Worm (Caenorhabditis elegans): ENCODE measurements around the gene gldi-7.

gldi-7 gene

DNA sequence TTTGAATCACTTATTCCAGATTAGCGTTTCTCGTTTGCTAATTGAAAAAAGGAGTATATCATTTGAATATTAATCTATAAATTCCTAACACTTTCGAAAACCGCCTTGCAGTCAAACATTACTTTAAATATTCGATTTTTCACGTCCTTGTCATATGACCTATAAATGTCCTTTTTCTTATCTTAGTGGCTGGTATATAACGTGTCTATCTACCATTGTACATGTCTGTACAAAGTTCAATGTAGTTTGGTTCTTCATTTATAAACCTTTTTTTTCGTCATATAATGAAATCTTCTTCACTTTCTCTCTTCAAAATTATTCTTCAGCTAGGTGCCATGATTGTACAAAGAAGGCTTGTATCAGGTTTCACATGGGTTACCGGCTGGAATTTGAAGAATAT is 45.4 kb downstream of the gldi-7 start, which contains the start of gene gbh-2 (continued):
- TF ChIP-seq egl-43 (GFP tag; IDR thresholded peaks at IDR 0.05): no peak
- peak; percentile 94 for TF ChIP-seq ztf-7 (tag; optimal IDR thresholded peaks at IDR 0.05)
- TF ChIP-seq daf-8 (GFP tag; IDR thresholded peaks at IDR 0.05): no peak
- peak; percentile 92 for TF ChIP-seq dve-1 (tag; optimal IDR thresholded peaks at IDR 0.05; ENCODE audit: insufficient read depth)
- TF ChIP-seq nhr-28 (tag; optimal IDR thresholded peaks at IDR 0.05): peak; percentile 98
- no peak for TF ChIP-seq lim-7 (GFP tag; IDR thresholded peaks at IDR 0.05)
- TF ChIP-seq nhr-77 (tag; optimal IDR thresholded peaks at IDR 0.05): peak; percentile 64
- no peak for TF ChIP-seq jun-1 (tag; optimal IDR thresholded peaks at IDR 0.05)
- TF ChIP-seq sdz-12 (GFP tag; optimal IDR thresholded peaks at IDR 0.05): no peak
- TF ChIP-seq F10B5.3 (tag; optimal IDR thresholded peaks at IDR 0.05): no peak
- no peak for TF ChIP-seq spr-3 (GFP tag; optimal IDR thresholded peaks at IDR 0.05)
- peak; percentile 45 for TF ChIP-seq T20F7.1 (GFP tag; optimal IDR thresholded peaks at IDR 0.05)
- TF ChIP-seq cey-2 (tag; optimal IDR thresholded peaks at IDR 0.05; ENCODE audit: borderline replicate concordance, insufficient read depth): peak; percentile 42
- TF ChIP-seq madf-9 (GFP tag; conservative IDR thresholded peaks at IDR 0.05): no peak
- no peak for TF ChIP-seq zag-1 (tag; optimal IDR thresholded peaks at IDR 0.05)
- no peak for TF ChIP-seq daf-16 (GFP tag; optimal IDR thresholded peaks at IDR 0.05)
- TF ChIP-seq daf-16 (tag; optimal IDR thresholded peaks at IDR 0.05): peak; percentile 72
- no peak for TF ChIP-seq gei-8 (GFP tag; optimal IDR thresholded peaks at IDR 0.05)
- no peak for TF ChIP-seq fos-1 (tag; optimal IDR thresholded peaks at IDR 0.05)
- TF ChIP-seq Y5F2A.4 (GFP tag; optimal IDR thresholded peaks at IDR 0.05): no peak
- TF ChIP-seq aly-2 (tag; optimal IDR thresholded peaks at IDR 0.05): no peak
- no peak for TF ChIP-seq ctbp-1 (GFP tag; IDR thresholded peaks at IDR 0.05)
- no peak for TF ChIP-seq fkh-10 (GFP tag; optimal IDR thresholded peaks at IDR 0.05)
- TF ChIP-seq ceh-62 (tag; optimal IDR thresholded peaks at IDR 0.05): no peak
- TF ChIP-seq lin-39 (tag; optimal IDR thresholded peaks at IDR 0.05): no peak
- TF ChIP-seq nhr-6 (tag; optimal IDR thresholded peaks at IDR 0.05): no peak
- no peak for TF ChIP-seq R02D3.7 (tag; optimal IDR thresholded peaks at IDR 0.05)
- no peak for TF ChIP-seq T26A8.4 (GFP tag; IDR thresholded peaks at IDR 0.05)
- no peak for TF ChIP-seq ZK337.2 (GFP tag; IDR thresholded peaks at IDR 0.05)
- TF ChIP-seq nhr-10 (tag; optimal IDR thresholded peaks at IDR 0.05): no peak
- TF ChIP-seq php-3 (GFP tag; IDR thresholded peaks at IDR 0.05): peak; percentile 87
- peak; percentile 42 for TF ChIP-seq nhr-102 (tag; optimal IDR thresholded peaks at IDR 0.05)
- no peak for TF ChIP-seq ceh-20 (GFP tag; IDR thresholded peaks at IDR 0.05)
- no peak for TF ChIP-seq daf-12 (tag; optimal IDR thresholded peaks at IDR 0.05)
- no peak for TF ChIP-seq F49E8.2 (tag; optimal IDR thresholded peaks at IDR 0.05; ENCODE audit: borderline replicate concordance)
- no peak for TF ChIP-seq mxl-2 (GFP tag; conservative IDR thresholded peaks at IDR 0.05)
- no peak for TF ChIP-seq F37D6.2 (tag; optimal IDR thresholded peaks at IDR 0.05)
- TF ChIP-seq hlh-30 (tag; optimal IDR thresholded peaks at IDR 0.05; ENCODE audit: insufficient read depth): peak; percentile 73
- TF ChIP-seq nhr-42 (GFP tag; IDR thresholded peaks at IDR 0.05): no peak
- no peak for TF ChIP-seq ZK546.5 (tag; optimal IDR thresholded peaks at IDR 0.05)
- TF ChIP-seq tra-1 (GFP tag; IDR thresholded peaks at IDR 0.05): peak; percentile 36; the same call in 1 of the 2 replicates
- TF ChIP-seq madf-5 (GFP tag; IDR thresholded peaks at IDR 0.05): no peak
- TF ChIP-seq lin-15B (tag; optimal IDR thresholded peaks at IDR 0.05): no peak
- no peak for TF ChIP-seq zfp-3 (GFP tag; conservative IDR thresholded peaks at IDR 0.05)
- TF ChIP-seq nhr-11 (tag; optimal IDR thresholded peaks at IDR 0.05): no peak
- no peak for TF ChIP-seq lir-3 (tag; optimal IDR thresholded peaks at IDR 0.05)
- TF ChIP-seq snpc-4 (tag; optimal IDR thresholded peaks at IDR 0.05): no peak
- no peak for TF ChIP-seq mdt-29 (GFP tag; IDR thresholded peaks at IDR 0.05)
- TF ChIP-seq skn-1 (tag; optimal IDR thresholded peaks at IDR 0.05): no peak
- TF ChIP-seq zip-11 (GFP tag; IDR thresholded peaks at IDR 0.05): no peak
- no peak for TF ChIP-seq rbr-2 (tag; optimal IDR thresholded peaks at IDR 0.05)
- no peak for TF ChIP-seq lin-38 (GFP tag; IDR thresholded peaks at IDR 0.05)
- peak; percentile 68 for TF ChIP-seq hlh-11 (tag; optimal IDR thresholded peaks at IDR 0.05)

Data from whole organism, L4 larva.